Fruit fly (Drosophila melanogaster) whole organism, wandering third instar larva: ENCODE measurements around the gene CG4496.

ENCODE experiments used
- Myc ChIP-seq: fragments of >200 bp; optimal IDR thresholded peaks from 2 replicates; lab custom pipeline; 2017
- lola ChIP-seq: fragments of >200 bp; optimal IDR thresholded peaks from 2 replicates; lab custom pipeline; 2017; ENCODE audit warnings: missing biosample characterization, missing genetic modification characterization

DNA sequence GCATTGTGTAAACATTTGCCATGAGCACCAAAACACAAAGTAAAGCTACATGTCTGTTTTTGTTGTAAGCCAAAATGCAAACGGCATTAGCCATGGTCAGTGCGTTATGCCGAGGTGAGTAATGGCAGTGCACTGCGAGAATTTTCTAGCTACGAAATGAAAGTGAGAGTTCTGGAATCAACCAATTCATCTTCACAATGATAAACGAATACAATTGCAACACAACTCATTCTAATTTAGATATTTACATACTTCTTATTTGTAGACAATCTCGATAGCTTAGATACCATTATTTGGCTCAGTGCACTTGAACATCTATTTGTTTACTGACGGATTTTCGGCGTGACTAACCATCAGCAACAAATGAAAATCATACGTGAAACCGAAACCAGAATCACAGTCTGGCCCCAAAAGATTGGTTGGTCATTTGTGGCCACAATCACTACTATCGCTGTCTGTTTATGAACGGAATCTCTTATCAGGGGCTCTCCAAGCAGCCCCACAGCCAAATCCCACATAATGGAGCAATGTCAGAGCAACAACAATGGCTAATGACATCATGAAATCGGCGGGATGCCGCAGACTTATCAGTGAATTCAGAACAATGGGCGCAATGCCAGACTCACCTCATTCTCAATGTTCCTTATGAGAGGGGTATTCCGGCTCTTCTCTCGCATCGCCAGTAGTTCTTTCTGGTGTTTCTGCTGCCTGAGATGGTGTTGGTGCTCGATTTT, 34.8 kb downstream of the CG4496 start:
- TF ChIP-seq lola (GFP tag; lab: Kevin White, UChicago) (no peak), Myc (lab: Kevin White, UChicago) (no peak)
